Worm (Caenorhabditis elegans): ENCODE data around the gene abhd-14.

Gene abhd-14

DNA sequence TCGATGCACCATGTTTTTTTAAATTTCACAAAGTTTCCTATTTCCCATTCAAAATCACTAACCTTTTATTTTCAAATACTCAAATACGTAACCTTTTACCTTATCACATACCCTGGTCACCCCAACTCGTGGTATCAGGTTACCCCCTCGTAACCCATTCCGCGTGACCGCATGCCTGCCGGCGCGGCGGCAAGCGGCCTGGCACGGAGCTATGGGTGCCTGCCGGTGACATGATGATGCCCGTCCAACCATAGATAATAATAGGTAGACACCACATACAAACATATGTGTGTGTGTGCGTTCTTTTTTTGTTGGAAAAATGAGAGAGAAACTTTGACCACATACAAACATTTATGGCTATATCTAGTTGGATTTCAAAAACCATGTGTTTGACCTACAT is 35.7 kb upstream of the abhd-14 start:
- TF ChIP-seq ceh-83 (GFP tag; optimal IDR thresholded peaks at IDR 0.05) (no peak), elt-3 (tag; optimal IDR thresholded peaks at IDR 0.05) (no peak), mab-5 (tag; optimal IDR thresholded peaks at IDR 0.05) (no peak)

DNA sequence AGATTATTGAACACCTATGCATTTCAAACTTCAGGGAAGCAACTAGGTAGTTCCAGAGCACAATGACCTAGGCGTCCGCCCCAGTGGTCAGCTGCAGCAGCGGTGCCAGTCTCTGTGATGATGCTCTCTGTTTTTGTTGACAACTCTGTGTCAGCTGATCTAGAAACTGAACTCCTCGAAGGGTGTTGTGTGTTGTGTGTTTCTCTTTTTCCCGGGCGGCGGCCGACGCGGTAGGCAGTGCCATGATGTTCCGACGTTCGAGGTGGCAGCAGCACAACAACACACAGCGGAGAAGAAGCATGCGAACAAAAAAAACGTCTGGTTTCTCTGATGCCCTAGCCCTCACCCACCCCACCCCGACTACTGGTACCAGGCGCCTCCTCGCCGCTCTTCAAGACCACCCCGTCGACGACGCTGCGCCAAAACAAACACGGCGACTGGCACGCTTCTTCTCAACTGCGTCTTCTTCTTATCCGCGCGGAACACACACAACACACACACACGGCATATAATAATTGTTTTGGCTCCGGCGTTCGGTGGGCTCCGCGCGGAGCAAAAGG is 34.5 kb upstream of the abhd-14 start:
- no peak for TF ChIP-seq sptf-1 (tag; optimal IDR thresholded peaks at IDR 0.05)
- no peak for TF ChIP-seq unc-39 (tag; optimal IDR thresholded peaks at IDR 0.05)
- no peak for TF ChIP-seq lin-13 (tag; optimal IDR thresholded peaks at IDR 0.05)
- TF ChIP-seq nhr-76 (tag; optimal IDR thresholded peaks at IDR 0.05) = no peak
- TF ChIP-seq drap-1 (GFP tag; optimal IDR thresholded peaks at IDR 0.05) = no peak
- no peak for TF ChIP-seq ces-1 (GFP tag; optimal IDR thresholded peaks at IDR 0.05)
- TF ChIP-seq ham-2 (GFP tag; optimal IDR thresholded peaks at IDR 0.05) = no peak

DNA sequence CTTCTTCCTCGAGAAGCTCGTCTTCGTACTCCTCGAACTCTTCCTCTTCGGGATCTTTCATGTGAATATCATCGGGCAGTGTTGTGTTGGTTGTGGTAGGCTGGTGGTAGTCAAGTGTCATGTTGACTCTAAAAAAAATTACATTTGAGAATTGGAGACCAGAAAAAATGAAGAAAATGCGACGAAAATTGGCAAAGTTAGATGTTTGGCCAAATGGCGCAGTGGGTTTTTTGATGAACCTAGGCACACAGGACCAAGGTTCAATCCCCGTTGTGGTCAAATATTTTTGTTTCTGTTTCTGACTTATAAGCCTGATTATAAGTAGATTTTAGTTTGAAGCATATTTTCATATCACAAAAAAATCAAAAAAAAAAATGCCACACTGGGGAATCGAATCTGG is 33.2 kb upstream of the abhd-14 start:
- TF ChIP-seq M03D4.4 (tag; optimal IDR thresholded peaks at IDR 0.05) (no peak), mls-2 (tag; optimal IDR thresholded peaks at IDR 0.05) (no peak), tbx-8 (GFP tag; optimal IDR thresholded peaks at IDR 0.05) (no peak), nhr-28 (tag; optimal IDR thresholded peaks at IDR 0.05) (no peak), blmp-1 (tag; optimal IDR thresholded peaks at IDR 0.05) (no peak), ham-2 (GFP tag; optimal IDR thresholded peaks at IDR 0.05) (no peak), ceh-39 (tag; optimal IDR thresholded peaks at IDR 0.05) (no peak), ztf-11 (tag; optimal IDR thresholded peaks at IDR 0.05) (no peak), nhr-12 (tag; optimal IDR thresholded peaks at IDR 0.05) (no peak), ceh-43 (GFP tag; optimal IDR thresholded peaks at IDR 0.05) (no peak), nhr-237 (tag; optimal IDR thresholded peaks at IDR 0.05) (no peak), ceh-83 (GFP tag; optimal IDR thresholded peaks at IDR 0.05) (no peak), sem-2 (GFP tag; optimal IDR thresholded peaks at IDR 0.05) (no peak), sptf-1 (tag; optimal IDR thresholded peaks at IDR 0.05) (no peak), unc-62 (GFP tag; optimal IDR thresholded peaks at IDR 0.05) (no peak), elt-1 (tag; optimal IDR thresholded peaks at IDR 0.05; ENCODE audit: borderline replicate concordance, insufficient read depth) (no peak), zip-8 (tag; optimal IDR thresholded peaks at IDR 0.05) (no peak)

DNA sequence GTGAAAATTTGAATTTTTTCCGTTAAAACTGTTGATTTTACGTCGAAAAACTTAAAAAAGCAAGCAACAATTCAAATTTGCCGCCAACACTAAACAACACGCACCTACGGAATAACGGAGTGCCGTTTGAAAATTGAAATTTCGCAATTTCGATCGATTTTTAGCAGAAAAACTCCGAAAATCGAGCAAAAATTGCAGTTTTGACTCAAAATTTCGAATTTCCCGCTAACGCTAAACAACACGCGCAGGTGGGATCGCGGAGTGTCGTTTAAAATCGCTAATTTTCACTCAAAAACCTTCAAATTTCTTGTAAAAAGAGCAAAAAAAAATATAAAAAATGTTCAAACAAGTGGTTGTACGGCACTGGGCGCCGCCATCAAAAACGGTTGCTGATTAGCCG is 28.7 kb upstream of the abhd-14 start:
- TF ChIP-seq ceh-83 (GFP tag; optimal IDR thresholded peaks at IDR 0.05) = no peak

DNA sequence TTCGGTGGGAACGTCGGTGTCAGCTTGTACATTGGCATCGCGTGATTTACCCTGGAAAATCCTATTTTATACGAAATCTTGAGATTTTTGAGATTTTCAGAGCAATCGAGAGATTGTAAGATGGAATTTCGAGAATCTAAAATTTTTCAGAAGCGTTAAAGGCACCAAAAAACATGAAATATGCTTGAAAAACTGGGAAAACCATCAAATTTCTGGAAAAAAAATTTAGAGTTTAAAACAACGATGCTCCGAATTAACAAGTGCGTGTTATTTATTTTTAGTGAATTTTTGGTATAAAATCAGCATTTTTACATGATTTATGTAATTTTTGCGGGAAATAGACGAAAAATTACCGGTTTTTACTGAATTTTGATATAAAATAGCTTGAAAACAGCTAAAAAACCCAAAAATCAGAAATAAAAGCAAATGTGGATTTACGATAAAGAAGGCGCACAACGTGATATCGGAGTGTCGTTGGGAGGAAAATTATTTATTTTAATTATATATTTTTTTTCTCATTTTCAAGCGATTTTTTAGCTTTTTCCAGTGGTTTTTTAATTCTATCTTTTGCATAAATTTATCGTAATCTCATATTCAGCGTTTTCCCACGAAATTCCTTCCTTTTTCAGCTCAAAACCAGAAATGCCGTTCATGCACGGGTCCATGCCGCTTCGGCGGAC is 26.6 kb upstream of the abhd-14 start, which contains the start of the genes Y55F3AM.13 and mrps-25:
Y55F3AM.13 (minus strand) TSS at position 51 of the 680 bp plus-strand sequence.
mrps-25 (plus strand) TSS at position 630 of the 680 bp plus-strand sequence.
- TF ChIP-seq lsy-2 (tag; optimal IDR thresholded peaks at IDR 0.05) (peak; percentile 8), ces-1 (GFP tag; optimal IDR thresholded peaks at IDR 0.05) (peak; percentile 73), elt-1 (tag; optimal IDR thresholded peaks at IDR 0.05; ENCODE audit: borderline replicate concordance, insufficient read depth) (no peak), nhr-237 (tag; optimal IDR thresholded peaks at IDR 0.05) (peak; percentile 28)

DNA sequence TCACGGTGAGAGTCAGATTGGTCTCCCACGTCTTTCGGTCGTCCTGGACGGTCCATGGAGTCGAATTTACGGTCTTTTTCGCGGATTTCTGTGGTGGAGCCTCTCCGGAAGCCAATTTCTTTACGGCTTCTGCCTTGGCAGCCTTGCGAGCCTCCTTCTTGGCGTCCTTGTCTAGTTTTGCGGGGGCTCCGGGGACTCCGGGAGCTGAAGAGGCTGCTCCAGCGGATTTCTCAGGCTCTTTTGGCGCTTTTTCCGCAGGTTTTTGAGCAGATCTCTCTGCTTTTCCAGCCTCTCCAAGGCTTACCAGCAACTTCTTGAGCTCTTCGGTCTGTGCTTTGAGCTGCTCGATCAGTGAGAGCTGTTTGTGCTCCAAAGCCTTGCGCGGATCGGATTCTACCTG is 25.9 kb upstream of the abhd-14 start:
- TF ChIP-seq blmp-1 (tag; optimal IDR thresholded peaks at IDR 0.05) (no peak), ham-2 (GFP tag; optimal IDR thresholded peaks at IDR 0.05) (no peak), sptf-1 (tag; optimal IDR thresholded peaks at IDR 0.05) (no peak), ceh-39 (tag; optimal IDR thresholded peaks at IDR 0.05) (no peak), nhr-12 (tag; optimal IDR thresholded peaks at IDR 0.05) (no peak), hlh-1 (tag; optimal IDR thresholded peaks at IDR 0.05) (no peak), pha-4 (tag; optimal IDR thresholded peaks at IDR 0.05) (no peak), nhr-237 (tag; optimal IDR thresholded peaks at IDR 0.05) (no peak), lin-32 (GFP tag; optimal IDR thresholded peaks at IDR 0.05) (no peak), mls-2 (tag; optimal IDR thresholded peaks at IDR 0.05) (no peak), elt-1 (tag; optimal IDR thresholded peaks at IDR 0.05; ENCODE audit: borderline replicate concordance, insufficient read depth) (no peak), unc-120 (tag; optimal IDR thresholded peaks at IDR 0.05; ENCODE audit: poor library complexity, severe bottlenecking) (no peak), bed-3 (GFP tag; optimal IDR thresholded peaks at IDR 0.05) (no peak), nhr-2 (tag; optimal IDR thresholded peaks at IDR 0.05) (no peak), flh-1 (GFP tag; optimal IDR thresholded peaks at IDR 0.05) (no peak), nhr-28 (tag; optimal IDR thresholded peaks at IDR 0.05) (no peak), elt-3 (tag; optimal IDR thresholded peaks at IDR 0.05) (no peak), drap-1 (GFP tag; optimal IDR thresholded peaks at IDR 0.05) (no peak), sem-2 (GFP tag; optimal IDR thresholded peaks at IDR 0.05) (no peak)
